Worm (Caenorhabditis elegans): ENCODE measurements around the gene bath-38.

DNA sequence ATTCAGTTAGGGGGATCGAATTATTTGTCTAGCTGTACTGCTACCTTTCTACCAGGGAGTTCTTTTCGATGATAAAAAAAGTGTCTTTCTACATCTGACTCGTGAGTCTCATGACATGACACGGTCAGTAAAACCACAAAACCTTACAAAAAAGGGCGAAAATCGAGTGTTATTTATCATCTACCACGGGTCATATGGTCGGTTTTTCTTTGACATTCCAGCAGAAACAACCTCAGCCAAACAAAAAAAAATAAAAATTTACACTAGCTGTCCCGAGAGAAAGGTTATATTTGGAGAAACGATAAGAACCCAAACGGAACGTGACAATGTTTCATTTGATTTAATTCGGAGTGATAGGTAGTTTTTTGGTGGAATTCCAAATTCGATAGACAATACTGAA, 25.4 kb downstream of the bath-38 start:
- TF ChIP-seq elt-1 (tag; optimal IDR thresholded peaks at IDR 0.05), result no peak
- TF ChIP-seq nhr-11 (tag; optimal IDR thresholded peaks at IDR 0.05), result no peak
- TF ChIP-seq egl-5 (tag; optimal IDR thresholded peaks at IDR 0.05), result no peak
- no peak for TF ChIP-seq elt-3 (tag; optimal IDR thresholded peaks at IDR 0.05)
- TF ChIP-seq egl-27 (tag; optimal IDR thresholded peaks at IDR 0.05), result no peak
- no peak for TF ChIP-seq snpc-4 (tag; optimal IDR thresholded peaks at IDR 0.05)
- no peak for TF ChIP-seq daf-12 (tag; optimal IDR thresholded peaks at IDR 0.05)
- TF ChIP-seq nhr-237 (tag; optimal IDR thresholded peaks at IDR 0.05), result no peak
- TF ChIP-seq elt-2 (tag; optimal IDR thresholded peaks at IDR 0.05), result no peak
- TF ChIP-seq nhr-43 (tag; optimal IDR thresholded peaks at IDR 0.05; ENCODE audit: poor library complexity, severe bottlenecking), result no peak
- no peak for TF ChIP-seq pqm-1 (tag; optimal IDR thresholded peaks at IDR 0.05)

Measured in whole organism, L3 larva.